Worm (Caenorhabditis elegans) whole organism, late embryonic: ENCODE data around the gene rab-21.

Source experiments
- ama-1 ChIP-seq: fragments of 150-350 bp; optimal IDR thresholded peaks from 2 replicates; lab custom pipeline; 2014
- ceh-18 ChIP-seq: sonication (generic microtip); optimal IDR thresholded peaks from 2 replicates; lab custom pipeline; 2016; ENCODE audit warnings: missing genetic modification characterization, missing compliant biosample characterization
- ceh-19 ChIP-seq: fragments of 200-800 bp; sonication (Bioruptor generic); optimal IDR thresholded peaks from 2 replicates; lab custom pipeline; 2018; ENCODE audit warnings: mild to moderate bottlenecking, missing genetic modification characterization, missing compliant biosample characterization
- dmd-4 ChIP-seq: sonication (generic microtip); optimal IDR thresholded peaks from 2 replicates; lab custom pipeline; 2016; ENCODE audit warnings: borderline replicate concordance, missing genetic modification characterization, missing compliant biosample characterization
- elt-2 ChIP-seq: sonication (generic microtip); optimal IDR thresholded peaks from 2 replicates; lab custom pipeline; 2016; ENCODE audit warnings: missing genetic modification reagents, missing genetic modification characterization, missing compliant biosample characterization
- fkh-10 ChIP-seq: fragments of 150-350 bp; optimal IDR thresholded peaks from 2 replicates; lab custom pipeline; 2014; ENCODE audit warnings: missing biosample characterization, missing genetic modification reagents, missing genetic modification characterization
- hlh-30 ChIP-seq: sonication (generic microtip); optimal IDR thresholded peaks from 2 replicates; lab custom pipeline; 2017; ENCODE audit warnings: antibody characterized with exemption, missing genetic modification characterization, missing compliant biosample characterization; ENCODE audit not compliant: insufficient read depth
- mec-3 ChIP-seq: sonication (generic microtip); optimal IDR thresholded peaks from 2 replicates; lab custom pipeline; 2016; ENCODE audit warnings: borderline replicate concordance, missing genetic modification characterization, missing compliant biosample characterization
- nfya-1 ChIP-seq: sonication (generic microtip); optimal IDR thresholded peaks from 2 replicates; lab custom pipeline; 2017; ENCODE audit warnings: missing genetic modification characterization, mild to moderate bottlenecking, missing compliant biosample characterization, antibody characterized with exemption, moderate library complexity
- nhr-11 ChIP-seq: fragments of 150-350 bp; optimal IDR thresholded peaks from 2 replicates; lab custom pipeline; 2014; ENCODE audit warnings: missing biosample characterization, missing genetic modification characterization
- odd-2 ChIP-seq: sonication (generic microtip); optimal IDR thresholded peaks from 2 replicates; lab custom pipeline; 2017; ENCODE audit warnings: antibody characterized with exemption, mild to moderate bottlenecking, missing genetic modification characterization, missing compliant biosample characterization
- pqm-1 ChIP-seq: sonication (generic microtip); optimal IDR thresholded peaks from 2 replicates; lab custom pipeline; 2016; ENCODE audit warnings: missing genetic modification characterization, missing compliant biosample characterization
- zip-5 ChIP-seq: sonication (generic microtip); optimal IDR thresholded peaks from 2 replicates; lab custom pipeline; 2016; ENCODE audit warnings: missing genetic modification characterization, missing compliant biosample characterization
- ztf-16 ChIP-seq: sonication (generic microtip); optimal IDR thresholded peaks from 2 replicates; lab custom pipeline; 2017; ENCODE audit warnings: missing genetic modification characterization, missing compliant biosample characterization

DNA sequence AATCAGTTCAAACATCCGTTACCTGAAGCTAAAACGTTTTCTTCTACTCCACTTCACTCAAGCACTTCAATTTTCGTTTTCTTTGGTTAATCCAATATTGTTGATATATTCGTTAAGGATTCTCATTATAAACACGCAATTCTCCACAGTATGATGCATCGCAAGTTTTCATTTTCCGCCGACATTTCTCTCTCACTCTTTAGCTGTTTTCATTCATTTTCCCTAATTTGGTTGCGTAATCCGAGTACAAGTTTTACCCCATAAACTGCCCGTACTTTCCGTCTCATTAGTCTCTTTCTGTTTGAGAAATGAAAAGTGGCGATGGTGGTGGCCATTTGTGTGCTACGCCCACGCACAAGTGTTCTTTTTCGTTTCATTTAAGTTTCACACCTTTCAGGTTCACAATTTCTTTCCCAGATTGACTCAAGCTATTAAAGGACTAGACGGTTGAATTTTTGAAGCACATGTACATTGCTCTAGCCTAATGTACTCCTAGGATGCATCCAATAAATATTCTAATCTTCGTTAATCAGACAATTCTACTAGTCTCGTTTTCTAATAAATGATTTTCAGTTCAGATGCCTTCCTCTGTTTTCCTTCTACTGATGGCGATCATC lies 23.4 kb downstream of the rab-21 start, which contains the start of gene C34C6.3:
- TF ChIP-seq hlh-30 (tag; lab: Kevin White, UChicago) (no peak), elt-2 (no peak), ama-1 (lab: Kevin White, UChicago) (no peak), fkh-10 (GFP tag; lab: Kevin White, UChicago) (no peak), dmd-4 (tag; lab: Kevin White, UChicago) (no peak), mec-3 (no peak), ztf-16 (tag; lab: Kevin White, UChicago) (no peak), odd-2 (no peak), ceh-19 (GFP tag; lab: Kevin White, UChicago) (no peak), zip-5 (tag; lab: Kevin White, UChicago) (no peak), ceh-18 (tag; lab: Kevin White, UChicago) (no peak), nfya-1 (no peak), pqm-1 (tag; lab: Kevin White, UChicago) (no peak), nhr-11 (tag; lab: Kevin White, UChicago) (no peak)
